Fruit fly (Drosophila melanogaster): Measurements from ENCODE around the gene nAChRbeta3.
A peak's percentile ranks its signal among the peaks of the same experiment; 100 is the strongest.

The nAChRbeta3 gene

dm6 chr2L:520331-521000 lies 24.5 kb upstream of the nAChRbeta3 start (continued):
- TF ChIP-seq hkb (optimal IDR thresholded peaks at IDR 0.05) (no peak), hkb (GFP tag; IDR thresholded peaks at IDR 0.05) (peak; percentile 94), sr (GFP tag; IDR thresholded peaks at IDR 0.05) (peak; percentile 53; the same call in 1 of the 3 replicates), E2f2 (GFP tag; IDR thresholded peaks at IDR 0.05) (peak; percentile 57), Abd-B (GFP tag; optimal IDR thresholded peaks at IDR 0.05) (peak; percentile 88), caup (GFP tag; optimal IDR thresholded peaks at IDR 0.05; ENCODE audit: severe bottlenecking) (peak; percentile 68), CG1647 (GFP tag; optimal IDR thresholded peaks at IDR 0.05) (peak; percentile 80), CG8478 (optimal IDR thresholded peaks at IDR 0.05) (no peak), D (optimal IDR thresholded peaks at IDR 0.05) (no peak), D (GFP tag; optimal IDR thresholded peaks at IDR 0.05) (peak; percentile 77), CG31441 (GFP tag; IDR thresholded peaks at IDR 0.05) (peak; percentile 84), CG11723 (GFP tag; optimal IDR thresholded peaks at IDR 0.05) (peak; percentile 72), hb (GFP tag; IDR thresholded peaks at IDR 0.05; ENCODE audit: partially characterized antibody) (no peak), CG14050 (GFP tag; IDR thresholded peaks at IDR 0.05) (peak; percentile 80), Hr3 (GFP tag; optimal IDR thresholded peaks at IDR 0.05) (peak; percentile 77), org-1 (GFP tag; optimal IDR thresholded peaks at IDR 0.05) (peak; percentile 82), ara (GFP tag; IDR thresholded peaks at IDR 0.05) (peak; percentile 90), Ada2b (GFP tag; IDR thresholded peaks at IDR 0.05) (peak; percentile 82), nmo (GFP tag; optimal IDR thresholded peaks at IDR 0.05) (peak; percentile 94), zfh2 (GFP tag; optimal IDR thresholded peaks at IDR 0.05) (no peak), Hsf (GFP tag; optimal IDR thresholded peaks at IDR 0.05) (peak; percentile 85), ATbp (GFP tag; optimal IDR thresholded peaks at IDR 0.05) (peak; percentile 85), Xrp1 (GFP tag; IDR thresholded peaks at IDR 0.05) (peak; percentile 93), HmgZ (tag; optimal IDR thresholded peaks at IDR 0.05) (peak; percentile 66), zfh1 (GFP tag; IDR thresholded peaks at IDR 0.05) (peak; percentile 92), CG5245 (GFP tag; optimal IDR thresholded peaks at IDR 0.05) (peak; percentile 81), vfl (GFP tag; optimal IDR thresholded peaks at IDR 0.05) (peak; percentile 35), CG30431 (GFP tag; optimal IDR thresholded peaks at IDR 0.05) (peak; percentile 84), CG10147 (GFP tag; optimal IDR thresholded peaks at IDR 0.05) (peak; percentile 61), Atf6 (GFP tag; IDR thresholded peaks at IDR 0.05) (no peak), luna (GFP tag; optimal IDR thresholded peaks at IDR 0.05) (no peak), CG11093 (GFP tag; IDR thresholded peaks at IDR 0.05) (peak; percentile 70; the same call in 2 of the 3 replicates), ind (GFP tag; optimal IDR thresholded peaks at IDR 0.05) (peak; percentile 57), fd64A (GFP tag; optimal IDR thresholded peaks at IDR 0.05) (peak; percentile 26), Nf-YA (GFP tag; IDR thresholded peaks at IDR 0.05) (peak; percentile 63; the same call in 1 of the 2 replicates), CG15601 (tag; optimal IDR thresholded peaks at IDR 0.05) (peak; percentile 87), nau (GFP tag; optimal IDR thresholded peaks at IDR 0.05) (peak; percentile 75), Sox100B (GFP tag; optimal IDR thresholded peaks at IDR 0.05) (peak; percentile 92), Ravus (GFP tag; IDR thresholded peaks at IDR 0.05) (peak; percentile 43), bigmax (GFP tag; optimal IDR thresholded peaks at IDR 0.05) (no peak), Trl (optimal IDR thresholded peaks at IDR 0.05) (no peak), Trl (GFP tag; optimal IDR thresholded peaks at IDR 0.05) (peak; percentile 89), kah (GFP tag; optimal IDR thresholded peaks at IDR 0.05) (peak; percentile 67), lilli (GFP tag; optimal IDR thresholded peaks at IDR 0.05) (peak; percentile 86), tio (GFP tag; optimal IDR thresholded peaks at IDR 0.05) (peak; percentile 80), abd-A (tag; optimal IDR thresholded peaks at IDR 0.05) (no peak), kay (GFP tag; optimal IDR thresholded peaks at IDR 0.05) (peak; percentile 70), CG17385 (GFP tag; optimal IDR thresholded peaks at IDR 0.05) (peak; percentile 84), gcm (GFP tag; optimal IDR thresholded peaks at IDR 0.05) (peak; percentile 93), da (GFP tag; optimal IDR thresholded peaks at IDR 0.05) (no peak), Pdp1 (GFP tag; optimal IDR thresholded peaks at IDR 0.05) (peak; percentile 85 to 99)

Measured in whole organism, embryonic.